Worm (Caenorhabditis elegans) whole organism, L1 larva: ENCODE data around the gene F08B4.8.

Experiments
- C16A3.4 ChIP-seq: fragments of 150-350 bp; optimal IDR thresholded peaks from 2 replicates; lab custom pipeline; 2014; ENCODE audit warnings: missing biosample characterization, missing genetic modification characterization
- F16B12.6 ChIP-seq: fragments of 150-350 bp; optimal IDR thresholded peaks from 2 replicates; lab custom pipeline; 2014; ENCODE audit warnings: missing biosample characterization, missing genetic modification characterization
- alr-1 ChIP-seq: fragments of 200-800 bp; sonication (Bioruptor generic); optimal IDR thresholded peaks from 2 replicates; lab custom pipeline; 2018; ENCODE audit warnings: borderline replicate concordance, mild to moderate bottlenecking, missing genetic modification characterization, missing compliant biosample characterization
- aly-2 ChIP-seq: fragments of 150-350 bp; optimal IDR thresholded peaks from 2 replicates; lab custom pipeline; 2014; ENCODE audit warnings: missing biosample characterization, missing genetic modification characterization
- ama-1 ChIP-seq: fragments of 150-350 bp; optimal IDR thresholded peaks from 2 replicates; lab custom pipeline; 2014
- ceh-63 ChIP-seq: fragments of 200-800 bp; sonication (Bioruptor generic); optimal IDR thresholded peaks from 2 replicates; lab custom pipeline; 2018; ENCODE audit warnings: mild to moderate bottlenecking, missing genetic modification characterization, missing compliant biosample characterization
- ceh-82 ChIP-seq, 3 experiments: fragments of 150-350 bp in 1 of 3; sonication (generic microtip) in 2 of 3; optimal IDR thresholded peaks; 2 replicates each; lab custom pipeline; 2014 to 2017; ENCODE audit warnings: missing biosample characterization in 3 of 3, missing genetic modification characterization in 3 of 3
- ceh-88 ChIP-seq: fragments of 200-800 bp; sonication (Bioruptor generic); IDR thresholded peaks from 2 replicates; pipeline ENCODE4 v1.3.6; 2022; ENCODE audit warnings: missing genetic modification characterization, missing compliant biosample characterization
- ceh-90 ChIP-seq: sonication (generic microtip); optimal IDR thresholded peaks from 2 replicates; lab custom pipeline; 2016; ENCODE audit warnings: missing genetic modification characterization, missing compliant biosample characterization
- efl-3 ChIP-seq: fragments of 200-800 bp; sonication (Bioruptor generic); optimal IDR thresholded peaks from 2 replicates; lab custom pipeline; 2018; ENCODE audit warnings: mild to moderate bottlenecking, missing genetic modification characterization, missing compliant biosample characterization
- egl-27 ChIP-seq, 2 experiments: fragments of 150-350 bp in 1 of 2; sonication (generic microtip); optimal IDR thresholded peaks; 3 replicates each; lab custom pipeline; 2017 to 2018; ENCODE audit warnings: missing biosample characterization in 2 of 2, missing genetic modification characterization in 2 of 2, missing genetic modification reagents in 2 of 2
- fkh-10 ChIP-seq: sonication (generic microtip); optimal IDR thresholded peaks from 2 replicates; lab custom pipeline; 2017; ENCODE audit warnings: missing biosample characterization, missing genetic modification reagents, missing genetic modification characterization
- grh-1 ChIP-seq: fragments of 200-800 bp; sonication (Bioruptor generic); IDR thresholded peaks from 2 replicates; pipeline ENCODE4 v1.3.6; 2022; ENCODE audit warnings: missing genetic modification reagents, missing genetic modification characterization, missing compliant biosample characterization
- hlh-17 ChIP-seq: fragments of 200-800 bp; sonication (Bioruptor generic); optimal IDR thresholded peaks from 2 replicates; lab custom pipeline; 2018; ENCODE audit warnings: missing genetic modification characterization, mild to moderate bottlenecking, missing compliant biosample characterization, moderate library complexity, borderline replicate concordance
- hlh-4 ChIP-seq: sonication (generic microtip); optimal IDR thresholded peaks from 2 replicates; lab custom pipeline; 2016; ENCODE audit warnings: mild to moderate bottlenecking, missing genetic modification characterization, missing compliant biosample characterization
- hpl-2 ChIP-seq: fragments of 150-350 bp; optimal IDR thresholded peaks from 2 replicates; lab custom pipeline; 2014; ENCODE audit warnings: missing biosample characterization, missing genetic modification reagents, missing genetic modification characterization
- irx-1 ChIP-seq: sonication (generic microtip); optimal IDR thresholded peaks from 2 replicates; lab custom pipeline; 2016; ENCODE audit warnings: missing genetic modification characterization, missing compliant biosample characterization
- lin-13 ChIP-seq: fragments of 150-350 bp; optimal IDR thresholded peaks from 2 replicates; lab custom pipeline; 2014; ENCODE audit warnings: missing biosample characterization, missing genetic modification reagents, missing genetic modification characterization
- lin-14 ChIP-seq: fragments of 200-800 bp; sonication (Bioruptor generic); optimal IDR thresholded peaks from 2 replicates; lab custom pipeline; 2018; ENCODE audit warnings: mild to moderate bottlenecking, missing genetic modification characterization, moderate library complexity, missing compliant biosample characterization
- lin-15B ChIP-seq: fragments of 150-350 bp; sonication (generic microtip); optimal IDR thresholded peaks from 3 replicates; lab custom pipeline; 2014; ENCODE audit warnings: missing biosample characterization, missing genetic modification characterization
- lin-35 ChIP-seq, 2 experiments: fragments of 150-350 bp; optimal IDR thresholded peaks; 2 replicates each; lab custom pipeline; 2014; ENCODE audit warnings: missing biosample characterization in 2 of 2, missing genetic modification characterization in 2 of 2, missing genetic modification reagents in 2 of 2
- lir-3 ChIP-seq: sonication (generic microtip); optimal IDR thresholded peaks from 2 replicates; lab custom pipeline; 2016; ENCODE audit warnings: mild to moderate bottlenecking, missing genetic modification characterization, moderate library complexity, missing compliant biosample characterization; ENCODE audit not compliant: poor library complexity
- mdl-1 ChIP-seq, 2 experiments: fragments of 150-350 bp; optimal IDR thresholded peaks; 2 replicates each; lab custom pipeline; 2014 to 2017; ENCODE audit warnings: missing biosample characterization in 2 of 2, missing genetic modification characterization in 2 of 2, inconsistent platforms in 1 of 2
- mef-2 ChIP-seq: fragments of 150-350 bp; optimal IDR thresholded peaks from 2 replicates; lab custom pipeline; 2014; ENCODE audit warnings: missing biosample characterization, missing genetic modification characterization
- mep-1 ChIP-seq: fragments of 150-350 bp; optimal IDR thresholded peaks from 2 replicates; lab custom pipeline; 2014; ENCODE audit warnings: missing biosample characterization, missing genetic modification characterization
- nhr-19 ChIP-seq: fragments of 200-800 bp; sonication (Bioruptor generic); conservative IDR thresholded peaks from 2 replicates; pipeline ENCODE4 v1.3.6; 2022; ENCODE audit warnings: missing genetic modification characterization, missing compliant biosample characterization
- nhr-20 ChIP-seq: sonication (generic microtip); optimal IDR thresholded peaks from 2 replicates; lab custom pipeline; 2016; ENCODE audit warnings: mild to moderate bottlenecking, missing genetic modification characterization, missing compliant biosample characterization
- nhr-237 ChIP-seq: fragments of 150-350 bp; optimal IDR thresholded peaks from 2 replicates; lab custom pipeline; 2014; ENCODE audit warnings: missing biosample characterization, missing genetic modification characterization
- nhr-28 ChIP-seq: fragments of 150-350 bp; optimal IDR thresholded peaks from 2 replicates; lab custom pipeline; 2014; ENCODE audit warnings: missing biosample characterization, missing genetic modification characterization
- nhr-47 ChIP-seq: sonication (generic microtip); optimal IDR thresholded peaks from 2 replicates; lab custom pipeline; 2016; ENCODE audit warnings: mild to moderate bottlenecking, missing genetic modification characterization, moderate library complexity, missing compliant biosample characterization
- nhr-77 ChIP-seq: fragments of 150-350 bp; optimal IDR thresholded peaks from 2 replicates; lab custom pipeline; 2014; ENCODE audit warnings: missing biosample characterization, missing genetic modification characterization
- nhr-84 ChIP-seq: sonication (generic microtip); optimal IDR thresholded peaks from 2 replicates; lab custom pipeline; 2017; ENCODE audit warnings: missing biosample characterization, missing genetic modification characterization
- nhr-85 ChIP-seq: sonication (generic microtip); peaks from one replicate; lab custom pipeline; 2016; ENCODE audit warnings: missing genetic modification characterization, inconsistent platforms, missing compliant biosample characterization
- nhr-90 ChIP-seq: sonication (generic microtip); optimal IDR thresholded peaks from 2 replicates; lab custom pipeline; 2016; ENCODE audit warnings: mild to moderate bottlenecking, missing genetic modification characterization, missing compliant biosample characterization; ENCODE audit not compliant: poor library complexity
- pag-3 ChIP-seq: sonication (generic microtip); optimal IDR thresholded peaks from 2 replicates; lab custom pipeline; 2017; ENCODE audit warnings: missing genetic modification characterization, mild to moderate bottlenecking, missing compliant biosample characterization, antibody characterized with exemption, borderline replicate concordance; ENCODE audit not compliant: insufficient read depth
- pqm-1 ChIP-seq: sonication (generic microtip); optimal IDR thresholded peaks from 3 replicates; lab custom pipeline; 2017; ENCODE audit warnings: missing biosample characterization, missing genetic modification characterization
- rnt-1 ChIP-seq: sonication (generic microtip); optimal IDR thresholded peaks from 2 replicates; lab custom pipeline; 2016; ENCODE audit warnings: mild to moderate bottlenecking, missing genetic modification characterization, moderate library complexity, missing compliant biosample characterization
- skn-1 ChIP-seq: fragments of 150-350 bp; optimal IDR thresholded peaks from 2 replicates; lab custom pipeline; 2014; ENCODE audit warnings: missing biosample characterization, missing genetic modification characterization
- sup-37 ChIP-seq: fragments of 200-800 bp; sonication (Bioruptor generic); optimal IDR thresholded peaks from 2 replicates; lab custom pipeline; 2018; ENCODE audit warnings: mild to moderate bottlenecking, missing genetic modification characterization, missing compliant biosample characterization
- tbx-2 ChIP-seq: sonication (generic microtip); optimal IDR thresholded peaks from 2 replicates; lab custom pipeline; 2016; ENCODE audit warnings: missing genetic modification characterization, missing compliant biosample characterization
- unc-130 ChIP-seq: fragments of 150-350 bp; optimal IDR thresholded peaks from 2 replicates; lab custom pipeline; 2017; ENCODE audit warnings: missing biosample characterization, missing genetic modification characterization, inconsistent platforms
- unc-30 ChIP-seq: sonication (generic microtip); optimal IDR thresholded peaks from 2 replicates; lab custom pipeline; 2017; ENCODE audit warnings: missing biosample characterization, missing genetic modification characterization
- vab-15 ChIP-seq: sonication (generic microtip); optimal IDR thresholded peaks from 2 replicates; lab custom pipeline; 2017; ENCODE audit warnings: missing genotype, mild to moderate bottlenecking, missing genetic modification characterization, missing compliant biosample characterization
- xbp-1 ChIP-seq: sonication (generic microtip); optimal IDR thresholded peaks from 2 replicates; lab custom pipeline; 2016; ENCODE audit warnings: missing genetic modification characterization, missing compliant biosample characterization
- zag-1 ChIP-seq: fragments of 150-350 bp; optimal IDR thresholded peaks from 2 replicates; lab custom pipeline; 2014; ENCODE audit warnings: missing biosample characterization, missing genetic modification characterization
- ztf-11 ChIP-seq, 2 experiments: sonication (generic microtip); optimal IDR thresholded peaks; 2 replicates each; lab custom pipeline; 2016 to 2017; ENCODE audit warnings: missing genetic modification characterization in 2 of 2, missing biosample characterization in 1 of 2, missing compliant biosample characterization in 1 of 2

F08B4.8 gene

DNA sequence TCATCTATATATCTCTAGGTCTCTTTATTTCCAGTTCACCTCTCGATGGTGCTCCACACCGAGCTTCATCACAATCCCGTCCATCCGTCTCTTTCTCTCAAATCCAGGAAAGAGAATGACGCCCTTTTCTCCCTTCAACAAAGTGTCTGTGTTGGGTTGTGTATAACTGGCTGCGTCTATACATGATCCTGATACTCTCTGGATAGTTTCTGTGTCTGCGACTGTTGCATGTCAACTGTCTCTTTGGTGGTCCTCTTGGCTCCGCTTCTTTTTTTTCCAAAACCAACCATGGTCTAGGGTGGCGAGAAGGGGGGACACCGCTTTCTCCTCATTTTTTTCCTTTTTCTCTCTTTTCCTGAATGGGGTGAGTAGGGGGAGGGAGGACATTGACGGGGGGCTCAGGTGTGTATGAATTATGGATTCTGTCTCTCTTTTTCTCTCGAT lies 47.8 kb upstream of the F08B4.8 start (continued):
- no peak for TF ChIP-seq pag-3 (tag; lab: Kevin White, UChicago)
- TF ChIP-seq irx-1 (tag; lab: Kevin White, UChicago) = peak; percentile 50
- no peak for TF ChIP-seq nhr-28 (tag; lab: Kevin White, UChicago)
- TF ChIP-seq nhr-237 = no peak
- no peak for TF ChIP-seq vab-15 (tag; lab: Kevin White, UChicago)
- TF ChIP-seq mep-1 (tag; lab: Kevin White, UChicago) = peak; percentile 45
- no peak for TF ChIP-seq lin-15B (tag; lab: Kevin White, UChicago)
- TF ChIP-seq nhr-47 (tag; lab: Kevin White, UChicago) = peak; percentile 53
- peak; percentile 61 for TF ChIP-seq nhr-20 (tag; lab: Kevin White, UChicago)
- TF ChIP-seq F16B12.6 = no peak
- peak; percentile 42 to 60 (median 51) for TF ChIP-seq ceh-82 (tag; optimal IDR thresholded peaks at IDR 0.05; lab: Kevin White, UChicago)
- TF ChIP-seq aly-2 (tag; lab: Kevin White, UChicago) = no peak
- TF ChIP-seq skn-1 = no peak
- peak; percentile 39 for TF ChIP-seq rnt-1 (tag; lab: Kevin White, UChicago)
- TF ChIP-seq nhr-85 (tag; lab: Kevin White, UChicago) = no peak
- TF ChIP-seq fkh-10 (GFP tag; lab: Kevin White, UChicago) = peak; percentile 71
- no peak for TF ChIP-seq hlh-17
- TF ChIP-seq ceh-63 = no peak
- peak; percentile 56 for TF ChIP-seq nhr-77
- no peak for TF ChIP-seq ztf-11 (tag; optimal IDR thresholded peaks at IDR 0.05; lab: Kevin White, UChicago)
- no peak for TF ChIP-seq lin-13 (GFP tag; lab: Kevin White, UChicago)
- TF ChIP-seq pqm-1 = no peak
- no peak for TF ChIP-seq zag-1
- peak; percentile 39 for TF ChIP-seq xbp-1
- no peak for TF ChIP-seq nhr-90
- TF ChIP-seq lin-14 (GFP tag; lab: Kevin White, UChicago) = peak; percentile 91
- TF ChIP-seq mef-2 (tag; lab: Kevin White, UChicago) = peak; percentile 38
- TF ChIP-seq ceh-90 (tag; lab: Kevin White, UChicago) = no peak
- no peak for TF ChIP-seq grh-1 (GFP tag; lab: Robert Waterston, UW)
- TF ChIP-seq efl-3 = no peak
- TF ChIP-seq C16A3.4 (tag; lab: Kevin White, UChicago) = peak; percentile 41
- TF ChIP-seq ama-1 (lab: Kevin White, UChicago) = no peak
- TF ChIP-seq egl-27 (tag; optimal IDR thresholded peaks at IDR 0.05; lab: Kevin White, UChicago) = peak in 1 of 2 experiments; percentile 8
- no peak for TF ChIP-seq hpl-2 (GFP tag; lab: Kevin White, UChicago)
- TF ChIP-seq lir-3 (tag; lab: Kevin White, UChicago) = no peak
- no peak for TF ChIP-seq sup-37 (GFP tag; lab: Kevin White, UChicago)
- TF ChIP-seq unc-30 (tag; lab: Kevin White, UChicago) = no peak
- TF ChIP-seq lin-35 (GFP tag; optimal IDR thresholded peaks at IDR 0.05; lab: Kevin White, UChicago) = peak in 1 of 2 experiments; percentile 7
- TF ChIP-seq nhr-19 (GFP tag; lab: Robert Waterston, UW) = peak; percentile 53
- TF ChIP-seq nhr-84 (tag; lab: Kevin White, UChicago) = no peak
- TF ChIP-seq hlh-4 = no peak
- peak in 1 of 2 experiments; percentile 44 for TF ChIP-seq mdl-1 (tag; optimal IDR thresholded peaks at IDR 0.05; lab: Kevin White, UChicago)
- no peak for TF ChIP-seq unc-130 (tag; lab: Kevin White, UChicago)
- TF ChIP-seq alr-1 (tag; lab: Kevin White, UChicago) = no peak
- peak; percentile 74 for TF ChIP-seq tbx-2 (tag; lab: Kevin White, UChicago)
- peak; percentile 30; the same call in 1 of the 2 replicates for TF ChIP-seq ceh-88 (GFP tag; lab: Robert Waterston, UW)
